Fruit fly (Drosophila melanogaster) Kc167 (cell line): ENCODE measurements around the gene CG31674.

ENCODE experiments used
- Myc ChIP-seq: fragments of >200 bp; optimal IDR thresholded peaks from 2 replicates; lab custom pipeline; 2017; ENCODE audit warnings: missing external identifiers
- Sin3A ChIP-seq: fragments of >200 bp; optimal IDR thresholded peaks from 2 replicates; lab custom pipeline; 2018; ENCODE audit warnings: missing external identifiers
- h ChIP-seq: fragments of >200 bp; optimal IDR thresholded peaks from 3 replicates; lab custom pipeline; 2018; ENCODE audit warnings: missing external identifiers
- psq ChIP-seq: fragments of >200 bp; optimal IDR thresholded peaks from 2 replicates; lab custom pipeline; 2017; ENCODE audit warnings: missing external identifiers

- no peak for TF ChIP-seq psq (lab: Kevin White, UChicago)
- TF ChIP-seq Sin3A (lab: Kevin White, UChicago) = no peak
- TF ChIP-seq Myc (lab: Kevin White, UChicago) = no peak
- no peak for TF ChIP-seq h
These were observed 38.0 kb upstream of the CG31674 start for dm6 chr2L:20792988-20793544.
